Worm (Caenorhabditis elegans) whole organism, L3 larva: ENCODE measurements around the gene F49F1.5.
"Not testable (repeated sequence)": the region's sequence is repeated elsewhere in the genome, so short reads cannot be mapped to it uniquely, and the experiment has no call there.

ENCODE experiments used
- R02D3.7 ChIP-seq: fragments of 150-350 bp; optimal IDR thresholded peaks from 2 replicates; lab custom pipeline; 2014; ENCODE audit warnings: missing biosample characterization, missing genetic modification characterization
- ceh-28 ChIP-seq: fragments of 150-350 bp; optimal IDR thresholded peaks from 2 replicates; lab custom pipeline; 2014; ENCODE audit warnings: missing biosample characterization, missing genetic modification reagents, missing genetic modification characterization
- ceh-82 ChIP-seq: fragments of 150-350 bp; optimal IDR thresholded peaks from 2 replicates; lab custom pipeline; 2014; ENCODE audit warnings: missing biosample characterization, missing genetic modification characterization
- egl-27 ChIP-seq: sonication (generic microtip); optimal IDR thresholded peaks from 4 replicates; lab custom pipeline; 2017; ENCODE audit warnings: missing biosample characterization, missing genetic modification reagents, missing genetic modification characterization
- egl-5 ChIP-seq: fragments of 150-350 bp; optimal IDR thresholded peaks from 2 replicates; lab custom pipeline; 2017; ENCODE audit warnings: missing biosample characterization, missing genetic modification reagents, missing genetic modification characterization, inconsistent platforms
- elt-1 ChIP-seq: fragments of 150-350 bp; optimal IDR thresholded peaks from 2 replicates; lab custom pipeline; 2014; ENCODE audit warnings: missing biosample characterization, missing genetic modification characterization
- elt-2 ChIP-seq: sonication (generic microtip); optimal IDR thresholded peaks from 2 replicates; lab custom pipeline; 2016; ENCODE audit warnings: missing genetic modification reagents, mild to moderate bottlenecking, missing genetic modification characterization, missing compliant biosample characterization
- eor-1 ChIP-seq, 2 experiments: fragments of 150-350 bp; optimal IDR thresholded peaks; 2 replicates each; lab custom pipeline; 2014 to 2018; ENCODE audit warnings: missing biosample characterization in 2 of 2, missing genetic modification characterization in 2 of 2
- fkh-10 ChIP-seq: sonication (generic microtip); optimal IDR thresholded peaks from 2 replicates; lab custom pipeline; 2017; ENCODE audit warnings: missing biosample characterization, missing genetic modification reagents, missing genetic modification characterization
- fkh-2 ChIP-seq: fragments of 150-350 bp; optimal IDR thresholded peaks from 2 replicates; lab custom pipeline; 2014; ENCODE audit warnings: missing biosample characterization, missing genetic modification reagents, missing genetic modification characterization
- fos-1 ChIP-seq: fragments of 150-350 bp; optimal IDR thresholded peaks from 2 replicates; lab custom pipeline; 2014; ENCODE audit warnings: missing biosample characterization, missing genetic modification characterization
- lin-39 ChIP-seq: fragments of 150-350 bp; optimal IDR thresholded peaks from 2 replicates; lab custom pipeline; 2018; ENCODE audit warnings: missing biosample characterization, missing genetic modification reagents, missing genetic modification characterization
- lsy-12 ChIP-seq: sonication (generic microtip); optimal IDR thresholded peaks from 2 replicates; lab custom pipeline; 2016; ENCODE audit warnings: mild to moderate bottlenecking, missing genetic modification characterization, missing compliant biosample characterization
- nfya-1 ChIP-seq: sonication (generic microtip); optimal IDR thresholded peaks from 2 replicates; lab custom pipeline; 2017; ENCODE audit warnings: missing genetic modification characterization, mild to moderate bottlenecking, missing compliant biosample characterization, antibody characterized with exemption, moderate library complexity; ENCODE audit not compliant: insufficient read depth
- nhr-11 ChIP-seq: fragments of 150-350 bp; optimal IDR thresholded peaks from 2 replicates; lab custom pipeline; 2014; ENCODE audit warnings: missing biosample characterization, missing genetic modification characterization
- nhr-237 ChIP-seq: fragments of 150-350 bp; optimal IDR thresholded peaks from 2 replicates; lab custom pipeline; 2014; ENCODE audit warnings: missing biosample characterization, missing genetic modification characterization
- nhr-25 ChIP-seq: sonication (generic microtip); optimal IDR thresholded peaks from 2 replicates; lab custom pipeline; 2017; ENCODE audit warnings: missing biosample characterization, missing genetic modification characterization
- nhr-43 ChIP-seq: sonication (generic microtip); optimal IDR thresholded peaks from 2 replicates; lab custom pipeline; 2016; ENCODE audit warnings: mild to moderate bottlenecking, missing genetic modification characterization, missing compliant biosample characterization; ENCODE audit not compliant: poor library complexity, severe bottlenecking
- nhr-67 ChIP-seq: fragments of 150-350 bp; optimal IDR thresholded peaks from 2 replicates; lab custom pipeline; 2014; ENCODE audit warnings: missing biosample characterization, missing genetic modification characterization
- nhr-76 ChIP-seq: fragments of 150-350 bp; sonication (generic microtip); optimal IDR thresholded peaks from 5 replicates; lab custom pipeline; 2014; ENCODE audit warnings: missing biosample characterization, missing genetic modification characterization
- nhr-77 ChIP-seq: fragments of 150-350 bp; optimal IDR thresholded peaks from 2 replicates; lab custom pipeline; 2014; ENCODE audit warnings: missing biosample characterization, missing genetic modification characterization
- pqm-1 ChIP-seq: fragments of 150-350 bp; optimal IDR thresholded peaks from 2 replicates; lab custom pipeline; 2017; ENCODE audit warnings: missing biosample characterization, missing genetic modification characterization, inconsistent platforms
- sea-2 ChIP-seq: fragments of 150-350 bp; sonication (generic microtip); optimal IDR thresholded peaks from 4 replicates; lab custom pipeline; 2014; ENCODE audit warnings: missing biosample characterization, missing genetic modification reagents, missing genetic modification characterization
- skn-1 ChIP-seq: fragments of 150-350 bp; optimal IDR thresholded peaks from 2 replicates; lab custom pipeline; 2014; ENCODE audit warnings: missing biosample characterization, missing genetic modification characterization
- tbx-2 ChIP-seq: sonication (generic microtip); optimal IDR thresholded peaks from 2 replicates; lab custom pipeline; 2016; ENCODE audit warnings: mild to moderate bottlenecking, missing genetic modification characterization, missing compliant biosample characterization
- unc-62 ChIP-seq: fragments of 150-350 bp; sonication (generic microtip); optimal IDR thresholded peaks from 4 replicates; lab custom pipeline; 2014; ENCODE audit warnings: missing biosample characterization, missing genetic modification reagents, missing genetic modification characterization

Gene F49F1.5

ce11 chrIV:4141311-4141710 is 21.1 kb upstream of the F49F1.5 start, which contains the start of gene F49F1.11:
TSS of gene F49F1.11 (minus strand) at chrIV:4141411.
- no peak for TF ChIP-seq fos-1
- no peak for TF ChIP-seq eor-1 (tag; optimal IDR thresholded peaks at IDR 0.05; lab: Kevin White, UChicago)
- TF ChIP-seq lin-39 = no peak
- no peak for TF ChIP-seq tbx-2 (tag; lab: Kevin White, UChicago)

- TF ChIP-seq fos-1 = no peak
- TF ChIP-seq fkh-2 (tag; lab: Kevin White, UChicago) = no peak
- TF ChIP-seq ceh-28 = no peak
- TF ChIP-seq eor-1 (tag; optimal IDR thresholded peaks at IDR 0.05; lab: Kevin White, UChicago) = no peak
- TF ChIP-seq lsy-12 (tag; lab: Kevin White, UChicago) = no peak
- no peak for TF ChIP-seq egl-27 (tag; lab: Kevin White, UChicago)
- TF ChIP-seq sea-2 (GFP tag; lab: Kevin White, UChicago) = no peak
These were observed 20.1 kb upstream of the F49F1.5 start, which contains the start of gene F49F1.18 for ce11 chrIV:4140265-4140664. TSS of gene F49F1.18 (minus strand) at chrIV:4140365.

ce11 chrIV:4139022-4139421 is 18.8 kb upstream of the F49F1.5 start, which contains the start of gene F49F1.10:
TSS of gene F49F1.10 (minus strand) at chrIV:4139122.
- TF ChIP-seq fkh-10 (GFP tag; lab: Kevin White, UChicago) (no peak), egl-5 (no peak), egl-27 (tag; lab: Kevin White, UChicago) (no peak), fos-1 (no peak), nhr-11 (tag; lab: Kevin White, UChicago) (no peak), elt-1 (tag; lab: Kevin White, UChicago) (no peak), unc-62 (GFP tag; lab: Kevin White, UChicago) (no peak)

ce11 chrIV:4137472-4137871 is 17.3 kb upstream of the F49F1.5 start, which contains the start of gene F49F1.9:
TSS of gene F49F1.9 (minus strand) at chrIV:4137572.
- TF ChIP-seq ceh-82 (no peak), R02D3.7 (tag; lab: Kevin White, UChicago) (no peak)
- TF ChIP-seq, all 47 proteins: peak for 0

- TF ChIP-seq skn-1 (tag; lab: Kevin White, UChicago) (no peak), nhr-11 (tag; lab: Kevin White, UChicago) (no peak), elt-2 (no peak), nhr-67 (tag; lab: Kevin White, UChicago) (no peak), nhr-237 (no peak), fos-1 (no peak), nhr-43 (tag; lab: Kevin White, UChicago) (no peak), tbx-2 (tag; lab: Kevin White, UChicago) (no peak), nhr-76 (tag; lab: Kevin White, UChicago) (no peak)
These were observed 15.5 kb upstream of the F49F1.5 start, which contains the start of gene F49F1.17 for ce11 chrIV:4135744-4136143. TSS of gene F49F1.17 (minus strand) at chrIV:4135844.

- not testable (repeated sequence) for TF ChIP-seq nfya-1 (tag; lab: Kevin White, UChicago); lin-39; nhr-76 (tag; lab: Kevin White, UChicago)
These were observed 5.4 kb upstream of the F49F1.5 start, which contains the start of gene F49F1.7 for ce11 chrIV:4125657-4126056. TSS of gene F49F1.7 (minus strand) at chrIV:4125757.

- no peak for TF ChIP-seq nhr-77 (tag; lab: Kevin White, UChicago)
- TF ChIP-seq elt-2 = peak; percentile 69
These were observed 2.9 kb upstream of the F49F1.5 start, which contains the start of gene mul-1 for ce11 chrIV:4123083-4123482. TSS of gene mul-1 (minus strand) at chrIV:4123166.

ce11 chrIV:4121055-4121454 is 840 bp upstream of the F49F1.5 start:
- TF ChIP-seq pqm-1 (tag; lab: Kevin White, UChicago) (peak; percentile 31), elt-2 (peak; percentile 77), nhr-25 (tag; lab: Kevin White, UChicago) (no peak)
- TF ChIP-seq, all 47 proteins: peak for 2
